Fruit fly (Drosophila melanogaster) whole organism, prepupa: ENCODE measurements around the gene CG4041.

Experiments used
- Blimp-1 ChIP-seq: fragments of 200-800 bp; sonication (Bioruptor generic); optimal IDR thresholded peaks from 3 replicates; lab custom pipeline; 2017; ENCODE audit warnings: missing biosample characterization, missing genetic modification characterization, mild to moderate bottlenecking, moderate library complexity, missing genetic modification reagents
- CG10631 ChIP-seq: fragments of 200-800 bp; sonication (Bioruptor generic); optimal IDR thresholded peaks from 2 replicates; lab custom pipeline; 2016; ENCODE audit warnings: missing biosample characterization, missing genetic modification characterization
- CG10669 ChIP-seq: fragments of 200-800 bp; sonication (Bioruptor generic); optimal IDR thresholded peaks from 3 replicates; lab custom pipeline; 2018; ENCODE audit warnings: missing biosample characterization, mild to moderate bottlenecking, missing genetic modification characterization, moderate library complexity
- CG11762 ChIP-seq: fragments of 200-800 bp; sonication (Bioruptor generic); optimal IDR thresholded peaks from 3 replicates; lab custom pipeline; 2016; ENCODE audit warnings: missing biosample characterization, missing genetic modification characterization; ENCODE audit not compliant: insufficient read depth
- CG11902 ChIP-seq: fragments of 200-800 bp; sonication (Bioruptor generic); optimal IDR thresholded peaks from 3 replicates; lab custom pipeline; 2016; ENCODE audit warnings: missing biosample characterization, missing genetic modification characterization
- CG15336 ChIP-seq: fragments of 200-800 bp; sonication (Bioruptor generic); IDR thresholded peaks from 2 replicates; pipeline ENCODE4 v1.3.6; 2022; ENCODE audit warnings: missing biosample characterization, missing genetic modification characterization
- CG16779 ChIP-seq: fragments of 200-800 bp; sonication (Bioruptor generic); optimal IDR thresholded peaks from 3 replicates; lab custom pipeline; 2017; ENCODE audit warnings: missing biosample characterization, mild to moderate bottlenecking, missing genetic modification characterization
- CG3032 ChIP-seq: fragments of 200-800 bp; optimal IDR thresholded peaks from 2 replicates; lab custom pipeline; 2019; ENCODE audit warnings: missing biosample characterization, mild to moderate bottlenecking, missing genetic modification characterization, moderate library complexity
- CG31627 ChIP-seq: fragments of 200-800 bp; sonication (Bioruptor generic); optimal IDR thresholded peaks from 3 replicates; lab custom pipeline; 2016; ENCODE audit warnings: missing biosample characterization, missing genetic modification characterization
- CG34406 ChIP-seq: fragments of 200-800 bp; sonication (Bioruptor generic); optimal IDR thresholded peaks from 3 replicates; lab custom pipeline; 2016; ENCODE audit warnings: missing biosample characterization, missing genetic modification characterization
- CG3919 ChIP-seq: fragments of 200-800 bp; sonication (Bioruptor generic); optimal IDR thresholded peaks from 3 replicates; lab custom pipeline; 2016; ENCODE audit warnings: missing biosample characterization, missing genetic modification characterization
- CG6163 ChIP-seq: fragments of 200-800 bp; sonication (Bioruptor generic); IDR thresholded peaks from 3 replicates; pipeline ENCODE4 v1.3.6; 2022; ENCODE audit warnings: missing biosample characterization, missing genetic modification characterization
- CG6276 ChIP-seq: fragments of 200-800 bp; sonication (Bioruptor generic); optimal IDR thresholded peaks from 2 replicates; lab custom pipeline; 2017; ENCODE audit warnings: missing biosample characterization, mild to moderate bottlenecking, missing genetic modification characterization
- CG6808 ChIP-seq: fragments of 200-800 bp; sonication (Bioruptor generic); optimal IDR thresholded peaks from 3 replicates; lab custom pipeline; 2017; ENCODE audit warnings: missing biosample characterization, missing genetic modification characterization, mild to moderate bottlenecking, moderate library complexity, missing genetic modification reagents
- CG6854 ChIP-seq: fragments of 200-800 bp; sonication (Bioruptor generic); optimal IDR thresholded peaks from 2 replicates; lab custom pipeline; 2017; ENCODE audit warnings: missing biosample characterization, mild to moderate bottlenecking, missing genetic modification characterization
- CG7368 ChIP-seq: fragments of 200-800 bp; sonication (Bioruptor generic); optimal IDR thresholded peaks from 3 replicates; lab custom pipeline; 2016; ENCODE audit warnings: missing biosample characterization, missing genetic modification characterization
- CG8119 ChIP-seq: fragments of 200-800 bp; sonication (Bioruptor generic); IDR thresholded peaks from 3 replicates; pipeline ENCODE4 v1.3.6; 2022; ENCODE audit warnings: missing biosample characterization, missing genetic modification characterization
- CG8319 ChIP-seq: fragments of 200-800 bp; sonication (Bioruptor generic); optimal IDR thresholded peaks from 3 replicates; lab custom pipeline; 2016; ENCODE audit warnings: missing biosample characterization, missing genetic modification characterization
- CG9139 ChIP-seq: fragments of 200-800 bp; sonication (Bioruptor generic); optimal IDR thresholded peaks from 3 replicates; lab custom pipeline; 2017; ENCODE audit warnings: missing biosample characterization, mild to moderate bottlenecking, missing genetic modification characterization
- Eip75B ChIP-seq: fragments of 200-800 bp; sonication (Bioruptor generic); optimal IDR thresholded peaks from 3 replicates; lab custom pipeline; 2016; ENCODE audit warnings: missing biosample characterization, missing genetic modification characterization
- Eip93F ChIP-seq: fragments of 200-800 bp; sonication (Bioruptor generic); optimal IDR thresholded peaks from 2 replicates; lab custom pipeline; 2016; ENCODE audit warnings: missing biosample characterization, mild to moderate bottlenecking, missing genetic modification characterization
- Ets21C ChIP-seq: fragments of 200-800 bp; sonication (Bioruptor generic); optimal IDR thresholded peaks from 3 replicates; lab custom pipeline; 2016; ENCODE audit warnings: missing biosample characterization, missing genetic modification characterization
- Ets96B ChIP-seq: fragments of 200-800 bp; optimal IDR thresholded peaks from 2 replicates; lab custom pipeline; 2019; ENCODE audit warnings: missing biosample characterization, mild to moderate bottlenecking, missing genetic modification characterization, moderate library complexity
- Gug ChIP-seq: fragments of 200-800 bp; sonication (Bioruptor generic); IDR thresholded peaks from 2 replicates; pipeline ENCODE4 v1.3.6; 2022; ENCODE audit warnings: missing biosample characterization, missing genetic modification characterization
- Hr38 ChIP-seq: sonication (Bioruptor generic); optimal IDR thresholded peaks from 2 replicates; lab custom pipeline; 2016; ENCODE audit warnings: missing biosample characterization, missing genetic modification characterization
- Hr39 ChIP-seq: fragments of 200-800 bp; sonication (Bioruptor generic); optimal IDR thresholded peaks from 2 replicates; lab custom pipeline; 2016; ENCODE audit warnings: missing biosample characterization, missing genetic modification characterization
- Hr4 ChIP-seq: fragments of 200-800 bp; sonication (Bioruptor generic); optimal IDR thresholded peaks from 3 replicates; lab custom pipeline; 2016; ENCODE audit warnings: missing biosample characterization, missing genetic modification characterization
- OdsH ChIP-seq: fragments of 200-800 bp; sonication (Bioruptor generic); optimal IDR thresholded peaks from 3 replicates; lab custom pipeline; 2016; ENCODE audit warnings: missing biosample characterization, missing genetic modification characterization
- Sox14 ChIP-seq: fragments of 200-800 bp; sonication (Bioruptor generic); optimal IDR thresholded peaks from 3 replicates; lab custom pipeline; 2016; ENCODE audit warnings: missing biosample characterization, missing genetic modification characterization
- acj6 ChIP-seq: fragments of 200-800 bp; sonication (Bioruptor generic); optimal IDR thresholded peaks from 3 replicates; lab custom pipeline; 2016; ENCODE audit warnings: missing biosample characterization, missing genetic modification characterization
- cyc ChIP-seq: fragments of 200-800 bp; sonication (Bioruptor generic); optimal IDR thresholded peaks from 3 replicates; lab custom pipeline; 2016; ENCODE audit warnings: missing biosample characterization, missing genetic modification characterization
- dac ChIP-seq: fragments of 200-800 bp; sonication (Bioruptor generic); optimal IDR thresholded peaks from 2 replicates; lab custom pipeline; 2017; ENCODE audit warnings: missing biosample characterization, mild to moderate bottlenecking, missing genetic modification characterization
- dsx ChIP-seq: fragments of 200-800 bp; optimal IDR thresholded peaks from 3 replicates; lab custom pipeline; 2019; ENCODE audit warnings: missing biosample characterization, mild to moderate bottlenecking, missing genetic modification characterization, moderate library complexity; ENCODE audit not compliant: poor library complexity, severe bottlenecking
- esn ChIP-seq: fragments of 200-800 bp; sonication (Bioruptor generic); optimal IDR thresholded peaks from 2 replicates; lab custom pipeline; 2016; ENCODE audit warnings: missing biosample characterization, mild to moderate bottlenecking, missing genetic modification characterization, moderate library complexity
- lz ChIP-seq: fragments of 200-800 bp; sonication (Bioruptor generic); optimal IDR thresholded peaks from 3 replicates; lab custom pipeline; 2016; ENCODE audit warnings: missing biosample characterization, missing genetic modification characterization
- net ChIP-seq: fragments of 200-800 bp; sonication (Bioruptor generic); optimal IDR thresholded peaks from 3 replicates; lab custom pipeline; 2016; ENCODE audit warnings: missing biosample characterization, missing genetic modification characterization
- pdm3 ChIP-seq: fragments of 200-800 bp; sonication (Bioruptor generic); optimal IDR thresholded peaks from 3 replicates; lab custom pipeline; 2016; ENCODE audit warnings: missing biosample characterization, missing genetic modification characterization
- spab ChIP-seq: fragments of 200-800 bp; sonication (Bioruptor generic); optimal IDR thresholded peaks from 2 replicates; lab custom pipeline; 2017; ENCODE audit warnings: missing biosample characterization, mild to moderate bottlenecking, missing genetic modification characterization, missing genetic modification reagents
- ss ChIP-seq, 2 experiments: fragments of 200-800 bp; sonication (Bioruptor generic); optimal IDR thresholded peaks; 2 replicates in 1 of 2; 3 replicates in 1 of 2; lab custom pipeline; 2017 to 2018; ENCODE audit warnings: mild to moderate bottlenecking in 2 of 2, missing biosample characterization in 2 of 2, missing genetic modification characterization in 2 of 2, moderate library complexity in 1 of 2
- svp ChIP-seq: fragments of 200-800 bp; sonication (Bioruptor generic); peaks from one replicate; lab custom pipeline; 2016; ENCODE audit warnings: missing biosample characterization, missing genetic modification characterization
- vri ChIP-seq: fragments of 200-800 bp; sonication (Bioruptor generic); optimal IDR thresholded peaks from 3 replicates; lab custom pipeline; 2016; ENCODE audit warnings: missing biosample characterization, mild to moderate bottlenecking, missing genetic modification characterization

Gene CG4041

dm6 chrX:4935979-4936843 is 18.0 kb upstream of the CG4041 start (continued):
- peak; percentile 52 for TF ChIP-seq lz (GFP tag; lab: Kevin White, UChicago)
- no peak for TF ChIP-seq spab (GFP tag; lab: Kevin White, UChicago)
- peak; percentile 2 for TF ChIP-seq Eip93F (GFP tag; lab: Kevin White, UChicago)
- peak; percentile 47 for TF ChIP-seq CG10669 (GFP tag; lab: Kevin White, UChicago)
- TF ChIP-seq Eip75B (GFP tag; lab: Kevin White, UChicago), result peak; percentile 11
- peak; percentile 53 for TF ChIP-seq Sox14 (GFP tag; lab: Kevin White, UChicago)
- peak; percentile 5 for TF ChIP-seq CG6854 (GFP tag; lab: Kevin White, UChicago)
- TF ChIP-seq cyc, result peak; percentile 43
- no peak for TF ChIP-seq CG8119
- no peak for TF ChIP-seq CG6163 (GFP tag; lab: Robert Waterston, UW)
- TF ChIP-seq net (GFP tag; lab: Kevin White, UChicago), result peak; percentile 48
- TF ChIP-seq dac, result peak; percentile 1
- no peak for TF ChIP-seq CG8319 (GFP tag; lab: Kevin White, UChicago)
- TF ChIP-seq Hr38 (GFP tag; lab: Kevin White, UChicago), result no peak
- TF ChIP-seq vri (GFP tag; lab: Kevin White, UChicago), result peak; percentile 82
- peak; percentile 48 for TF ChIP-seq CG34406
- peak in 1 of 2 experiments; percentile 46 for TF ChIP-seq ss (GFP tag; optimal IDR thresholded peaks at IDR 0.05; lab: Kevin White, UChicago)
- TF ChIP-seq CG6808 (GFP tag; lab: Kevin White, UChicago), result peak; percentile 27
- TF ChIP-seq Gug, result no peak
- no peak for TF ChIP-seq CG9139
- peak; percentile 49 for TF ChIP-seq CG3919 (GFP tag; lab: Kevin White, UChicago)
- TF ChIP-seq CG15336 (GFP tag; lab: Robert Waterston, UW), result no peak
- TF ChIP-seq CG11902, result no peak
- TF ChIP-seq CG16779 (tag; lab: Kevin White, UChicago), result peak; percentile 28
- peak; percentile 35 for TF ChIP-seq pdm3 (GFP tag; lab: Kevin White, UChicago)
- no peak for TF ChIP-seq CG6276 (GFP tag; lab: Kevin White, UChicago)
- TF ChIP-seq CG31627 (GFP tag; lab: Kevin White, UChicago), result peak; percentile 46
- TF ChIP-seq esn, result peak; percentile 65
- TF ChIP-seq Hr4 (GFP tag; lab: Kevin White, UChicago), result peak; percentile 6
- peak; percentile 30 for TF ChIP-seq Hr39 (GFP tag; lab: Kevin White, UChicago)
- TF ChIP-seq Ets21C (GFP tag; lab: Kevin White, UChicago), result no peak
- no peak for TF ChIP-seq CG7368 (GFP tag; lab: Kevin White, UChicago)
- TF ChIP-seq CG3032 (tag; lab: Kevin White, UChicago), result peak; percentile 35
- peak; percentile 48 for TF ChIP-seq OdsH (GFP tag; lab: Kevin White, UChicago)
- TF ChIP-seq Ets96B (tag; lab: Kevin White, UChicago), result peak; percentile 52
- TF ChIP-seq dsx, result peak; percentile 33
- TF ChIP-seq CG10631, result peak; percentile 20
- TF ChIP-seq Blimp-1, result no peak
- peak; percentile 61 for TF ChIP-seq svp (GFP tag; lab: Kevin White, UChicago)
- peak; percentile 38 for TF ChIP-seq CG11762 (GFP tag; lab: Kevin White, UChicago)
- peak; percentile 18 for TF ChIP-seq acj6 (GFP tag; lab: Kevin White, UChicago)
